Fruit fly (Drosophila melanogaster) whole organism, prepupa: Measurements from ENCODE around the gene CG7294.

Experiments used
- Blimp-1 ChIP-seq: fragments of 200-800 bp; sonication (Bioruptor generic); optimal IDR thresholded peaks from 3 replicates; lab custom pipeline; 2017; ENCODE audit warnings: missing biosample characterization, missing genetic modification characterization, mild to moderate bottlenecking, moderate library complexity, missing genetic modification reagents
- CG10631 ChIP-seq: fragments of 200-800 bp; sonication (Bioruptor generic); optimal IDR thresholded peaks from 2 replicates; lab custom pipeline; 2016; ENCODE audit warnings: missing biosample characterization, missing genetic modification characterization
- CG10669 ChIP-seq: fragments of 200-800 bp; sonication (Bioruptor generic); optimal IDR thresholded peaks from 3 replicates; lab custom pipeline; 2018; ENCODE audit warnings: missing biosample characterization, mild to moderate bottlenecking, missing genetic modification characterization, moderate library complexity
- CG11294 ChIP-seq: fragments of 200-800 bp; sonication (Bioruptor generic); IDR thresholded peaks from 2 replicates; pipeline ENCODE4 v1.3.6; 2022; ENCODE audit warnings: missing biosample characterization, missing genetic modification characterization
- CG11762 ChIP-seq: fragments of 200-800 bp; sonication (Bioruptor generic); optimal IDR thresholded peaks from 3 replicates; lab custom pipeline; 2016; ENCODE audit warnings: missing biosample characterization, missing genetic modification characterization; ENCODE audit not compliant: insufficient read depth
- CG11902 ChIP-seq: fragments of 200-800 bp; sonication (Bioruptor generic); optimal IDR thresholded peaks from 3 replicates; lab custom pipeline; 2016; ENCODE audit warnings: missing biosample characterization, missing genetic modification characterization
- CG15336 ChIP-seq: fragments of 200-800 bp; sonication (Bioruptor generic); IDR thresholded peaks from 2 replicates; pipeline ENCODE4 v1.3.6; 2022; ENCODE audit warnings: missing biosample characterization, missing genetic modification characterization
- CG1621 ChIP-seq: fragments of 200-800 bp; sonication (Bioruptor generic); optimal IDR thresholded peaks from 3 replicates; lab custom pipeline; 2018; ENCODE audit warnings: missing biosample characterization, mild to moderate bottlenecking, missing genetic modification characterization
- CG3032 ChIP-seq: fragments of 200-800 bp; optimal IDR thresholded peaks from 2 replicates; lab custom pipeline; 2019; ENCODE audit warnings: missing biosample characterization, mild to moderate bottlenecking, missing genetic modification characterization, moderate library complexity
- CG31627 ChIP-seq: fragments of 200-800 bp; sonication (Bioruptor generic); optimal IDR thresholded peaks from 3 replicates; lab custom pipeline; 2016; ENCODE audit warnings: missing biosample characterization, missing genetic modification characterization
- CG32006 ChIP-seq: fragments of 200-800 bp; sonication (Bioruptor generic); optimal IDR thresholded peaks from 3 replicates; lab custom pipeline; 2017; ENCODE audit warnings: missing biosample characterization, mild to moderate bottlenecking, missing genetic modification characterization
- CG34406 ChIP-seq: fragments of 200-800 bp; sonication (Bioruptor generic); optimal IDR thresholded peaks from 3 replicates; lab custom pipeline; 2016; ENCODE audit warnings: missing biosample characterization, missing genetic modification characterization
- CG3919 ChIP-seq: fragments of 200-800 bp; sonication (Bioruptor generic); optimal IDR thresholded peaks from 3 replicates; lab custom pipeline; 2016; ENCODE audit warnings: missing biosample characterization, missing genetic modification characterization
- CG6163 ChIP-seq: fragments of 200-800 bp; sonication (Bioruptor generic); IDR thresholded peaks from 3 replicates; pipeline ENCODE4 v1.3.6; 2022; ENCODE audit warnings: missing biosample characterization, missing genetic modification characterization
- CG6792 ChIP-seq: fragments of 200-800 bp; sonication (Bioruptor generic); optimal IDR thresholded peaks from 3 replicates; lab custom pipeline; 2016; ENCODE audit warnings: missing biosample characterization, missing genetic modification characterization
- CG6808 ChIP-seq: fragments of 200-800 bp; sonication (Bioruptor generic); optimal IDR thresholded peaks from 3 replicates; lab custom pipeline; 2017; ENCODE audit warnings: missing biosample characterization, missing genetic modification characterization, mild to moderate bottlenecking, moderate library complexity, missing genetic modification reagents
- CG7368 ChIP-seq: fragments of 200-800 bp; sonication (Bioruptor generic); optimal IDR thresholded peaks from 3 replicates; lab custom pipeline; 2016; ENCODE audit warnings: missing biosample characterization, missing genetic modification characterization
- CG8119 ChIP-seq: fragments of 200-800 bp; sonication (Bioruptor generic); IDR thresholded peaks from 3 replicates; pipeline ENCODE4 v1.3.6; 2022; ENCODE audit warnings: missing biosample characterization, missing genetic modification characterization
- CG8319 ChIP-seq: fragments of 200-800 bp; sonication (Bioruptor generic); optimal IDR thresholded peaks from 3 replicates; lab custom pipeline; 2016; ENCODE audit warnings: missing biosample characterization, missing genetic modification characterization
- CG9139 ChIP-seq: fragments of 200-800 bp; sonication (Bioruptor generic); optimal IDR thresholded peaks from 3 replicates; lab custom pipeline; 2017; ENCODE audit warnings: missing biosample characterization, mild to moderate bottlenecking, missing genetic modification characterization
- Eip78C ChIP-seq: fragments of 200-800 bp; sonication (Bioruptor generic); peaks from one replicate; lab custom pipeline; 2016; ENCODE audit warnings: missing biosample characterization, missing genetic modification characterization
- Ets21C ChIP-seq: fragments of 200-800 bp; sonication (Bioruptor generic); optimal IDR thresholded peaks from 3 replicates; lab custom pipeline; 2016; ENCODE audit warnings: missing biosample characterization, missing genetic modification characterization
- Ets96B ChIP-seq: fragments of 200-800 bp; optimal IDR thresholded peaks from 2 replicates; lab custom pipeline; 2019; ENCODE audit warnings: missing biosample characterization, mild to moderate bottlenecking, missing genetic modification characterization, moderate library complexity
- Hr38 ChIP-seq: sonication (Bioruptor generic); optimal IDR thresholded peaks from 2 replicates; lab custom pipeline; 2016; ENCODE audit warnings: missing biosample characterization, missing genetic modification characterization
- Hr39 ChIP-seq: fragments of 200-800 bp; sonication (Bioruptor generic); optimal IDR thresholded peaks from 2 replicates; lab custom pipeline; 2016; ENCODE audit warnings: missing biosample characterization, missing genetic modification characterization
- Hr4 ChIP-seq: fragments of 200-800 bp; sonication (Bioruptor generic); optimal IDR thresholded peaks from 3 replicates; lab custom pipeline; 2016; ENCODE audit warnings: missing biosample characterization, missing genetic modification characterization
- Smox ChIP-seq: fragments of 200-800 bp; sonication (Bioruptor generic); optimal IDR thresholded peaks from 3 replicates; lab custom pipeline; 2016; ENCODE audit warnings: missing biosample characterization, missing genetic modification characterization
- Sox102F ChIP-seq: fragments of 200-800 bp; sonication (Bioruptor generic); optimal IDR thresholded peaks from 2 replicates; lab custom pipeline; 2016; ENCODE audit warnings: missing biosample characterization, mild to moderate bottlenecking, missing genetic modification characterization
- Sox14 ChIP-seq: fragments of 200-800 bp; sonication (Bioruptor generic); optimal IDR thresholded peaks from 3 replicates; lab custom pipeline; 2016; ENCODE audit warnings: missing biosample characterization, missing genetic modification characterization
- Sox15 ChIP-seq: fragments of 200-800 bp; sonication (Bioruptor generic); optimal IDR thresholded peaks from 3 replicates; lab custom pipeline; 2016; ENCODE audit warnings: missing biosample characterization, missing genetic modification characterization
- achi ChIP-seq: fragments of 200-800 bp; sonication (Bioruptor generic); optimal IDR thresholded peaks from 3 replicates; lab custom pipeline; 2016; ENCODE audit warnings: missing biosample characterization, missing genetic modification characterization
- acj6 ChIP-seq: fragments of 200-800 bp; sonication (Bioruptor generic); optimal IDR thresholded peaks from 3 replicates; lab custom pipeline; 2016; ENCODE audit warnings: missing biosample characterization, missing genetic modification characterization
- cyc ChIP-seq: fragments of 200-800 bp; sonication (Bioruptor generic); optimal IDR thresholded peaks from 3 replicates; lab custom pipeline; 2016; ENCODE audit warnings: missing biosample characterization, missing genetic modification characterization
- dac ChIP-seq: fragments of 200-800 bp; sonication (Bioruptor generic); optimal IDR thresholded peaks from 2 replicates; lab custom pipeline; 2017; ENCODE audit warnings: missing biosample characterization, mild to moderate bottlenecking, missing genetic modification characterization
- dsx ChIP-seq: fragments of 200-800 bp; optimal IDR thresholded peaks from 3 replicates; lab custom pipeline; 2019; ENCODE audit warnings: missing biosample characterization, mild to moderate bottlenecking, missing genetic modification characterization, moderate library complexity; ENCODE audit not compliant: poor library complexity, severe bottlenecking
- eg ChIP-seq: fragments of 200-800 bp; sonication (Bioruptor generic); IDR thresholded peaks from 3 replicates; pipeline ENCODE4 v1.3.6; 2022; ENCODE audit warnings: missing biosample characterization, missing genetic modification characterization
- esn ChIP-seq: fragments of 200-800 bp; sonication (Bioruptor generic); optimal IDR thresholded peaks from 2 replicates; lab custom pipeline; 2016; ENCODE audit warnings: missing biosample characterization, mild to moderate bottlenecking, missing genetic modification characterization, moderate library complexity
- fd85E ChIP-seq: fragments of 200-800 bp; sonication (Bioruptor generic); optimal IDR thresholded peaks from 3 replicates; lab custom pipeline; 2016; ENCODE audit warnings: missing biosample characterization, missing genetic modification characterization
- fkh ChIP-seq: fragments of 200-800 bp; sonication (Bioruptor generic); optimal IDR thresholded peaks from 3 replicates; lab custom pipeline; 2017; ENCODE audit warnings: missing biosample characterization, mild to moderate bottlenecking, missing genetic modification characterization, moderate library complexity
- lz ChIP-seq: fragments of 200-800 bp; sonication (Bioruptor generic); optimal IDR thresholded peaks from 3 replicates; lab custom pipeline; 2016; ENCODE audit warnings: missing biosample characterization, missing genetic modification characterization
- net ChIP-seq: fragments of 200-800 bp; sonication (Bioruptor generic); optimal IDR thresholded peaks from 3 replicates; lab custom pipeline; 2016; ENCODE audit warnings: missing biosample characterization, missing genetic modification characterization
- spab ChIP-seq: fragments of 200-800 bp; sonication (Bioruptor generic); optimal IDR thresholded peaks from 2 replicates; lab custom pipeline; 2017; ENCODE audit warnings: missing biosample characterization, mild to moderate bottlenecking, missing genetic modification characterization, missing genetic modification reagents
- ss ChIP-seq, 2 experiments: fragments of 200-800 bp; sonication (Bioruptor generic); optimal IDR thresholded peaks; 2 replicates in 1 of 2; 3 replicates in 1 of 2; lab custom pipeline; 2017 to 2018; ENCODE audit warnings: mild to moderate bottlenecking in 2 of 2, missing biosample characterization in 2 of 2, missing genetic modification characterization in 2 of 2, moderate library complexity in 1 of 2
- topi ChIP-seq: fragments of 200-800 bp; sonication (Bioruptor generic); optimal IDR thresholded peaks from 3 replicates; lab custom pipeline; 2016; ENCODE audit warnings: missing biosample characterization, missing genetic modification characterization

CG7294 gene

dm6 chr2L:10689221-10690034 is at the start of gene CG7294:
CG7294 (minus strand) TSS chr2L:10689271.
- TF ChIP-seq achi (GFP tag; lab: Kevin White, UChicago) (no peak), Smox (GFP tag; lab: Kevin White, UChicago) (no peak), dac (GFP tag; lab: Kevin White, UChicago) (no peak), CG10631 (GFP tag; lab: Kevin White, UChicago) (no peak), Sox15 (GFP tag; lab: Kevin White, UChicago) (no peak), fd85E (GFP tag; lab: Kevin White, UChicago) (no peak), CG11294 (GFP tag; lab: Robert Waterston, UW) (no peak), CG8119 (GFP tag; lab: Robert Waterston, UW) (no peak), topi (GFP tag; lab: Kevin White, UChicago) (no peak), net (GFP tag; lab: Kevin White, UChicago) (no peak), CG6792 (GFP tag; lab: Kevin White, UChicago) (no peak), spab (GFP tag; lab: Kevin White, UChicago) (no peak), Ets96B (no peak), CG6808 (GFP tag; lab: Kevin White, UChicago) (no peak), CG32006 (GFP tag; lab: Kevin White, UChicago) (no peak), CG7368 (GFP tag; lab: Kevin White, UChicago) (no peak), CG9139 (GFP tag; lab: Kevin White, UChicago) (no peak), Ets21C (GFP tag; lab: Kevin White, UChicago) (no peak), Sox14 (no peak)

- TF ChIP-seq Blimp-1 (GFP tag; lab: Kevin White, UChicago) = no peak
- TF ChIP-seq lz (GFP tag; lab: Kevin White, UChicago) = peak; percentile 79
- TF ChIP-seq CG1621 (tag; lab: Kevin White, UChicago) = peak; percentile 32
- peak; percentile 21; the same call in 1 of the 2 replicates for TF ChIP-seq CG11294 (GFP tag; lab: Robert Waterston, UW)
- peak; percentile 78 for TF ChIP-seq CG31627 (GFP tag; lab: Kevin White, UChicago)
- peak; percentile 82 for TF ChIP-seq esn (GFP tag; lab: Kevin White, UChicago)
- TF ChIP-seq ss (GFP tag; optimal IDR thresholded peaks at IDR 0.05; lab: Kevin White, UChicago) = no peak
- TF ChIP-seq CG3032 (tag; lab: Kevin White, UChicago) = peak; percentile 47
- 0 out of 3 replicates have a peak, but pooled peaks have one; percentile 12 for TF ChIP-seq CG8119 (GFP tag; lab: Robert Waterston, UW)
- no peak for TF ChIP-seq Sox102F (GFP tag; lab: Kevin White, UChicago)
- peak; percentile 73 for TF ChIP-seq Hr39 (GFP tag; lab: Kevin White, UChicago)
- peak; percentile 17; the same call in 1 of the 2 replicates for TF ChIP-seq CG15336 (GFP tag; lab: Robert Waterston, UW)
- no peak for TF ChIP-seq spab (GFP tag; lab: Kevin White, UChicago)
- no peak for TF ChIP-seq CG10669 (GFP tag; lab: Kevin White, UChicago)
- TF ChIP-seq CG7368 (GFP tag; lab: Kevin White, UChicago) = no peak
- no peak for TF ChIP-seq CG11762 (GFP tag; lab: Kevin White, UChicago)
- TF ChIP-seq net (GFP tag; lab: Kevin White, UChicago) = no peak
- TF ChIP-seq CG34406 (GFP tag; lab: Kevin White, UChicago) = peak; percentile 48
- TF ChIP-seq cyc = peak; percentile 70
- peak; percentile 86 for TF ChIP-seq CG3919 (GFP tag; lab: Kevin White, UChicago)
- no peak for TF ChIP-seq CG8319 (GFP tag; lab: Kevin White, UChicago)
- peak; percentile 32 for TF ChIP-seq CG11902
- peak; percentile 42 for TF ChIP-seq Sox15 (GFP tag; lab: Kevin White, UChicago)
- TF ChIP-seq Ets21C (GFP tag; lab: Kevin White, UChicago) = peak; percentile 65
- peak; percentile 67 for TF ChIP-seq eg (GFP tag; lab: Robert Waterston, UW)
- peak; percentile 77 for TF ChIP-seq fkh
- TF ChIP-seq CG6792 (GFP tag; lab: Kevin White, UChicago) = peak; percentile 39
- TF ChIP-seq Hr38 = peak; percentile 45
- no peak for TF ChIP-seq dsx
- peak; percentile 85 for TF ChIP-seq Eip78C
- TF ChIP-seq CG6163 = peak; percentile 79
- TF ChIP-seq dac (GFP tag; lab: Kevin White, UChicago) = no peak
- peak; percentile 73 for TF ChIP-seq acj6 (GFP tag; lab: Kevin White, UChicago)
- peak; percentile 78 for TF ChIP-seq Hr4 (GFP tag; lab: Kevin White, UChicago)
Observed at dm6 chr2L:10736993-10737756, 48.1 kb upstream of the CG7294 start, which contains the start of the genes Vha16-5 and CG12299. Vha16-5 (minus strand) TSS chr2L:10737043. CG12299 (plus strand) TSS chr2L:10737345.
